Worm (Caenorhabditis elegans): ENCODE data around the gene C53A5.11.

Gene C53A5.11

ce11 chrV:14556187-14556586 is 6.5 kb upstream of the C53A5.11 start, which contains the start of gene srg-47:
TSS of gene srg-47 (minus strand) at chrV:14556287.
- TF ChIP-seq nhr-42 (GFP tag; IDR thresholded peaks at IDR 0.05): no peak
- no peak for TF ChIP-seq nhr-6 (tag; optimal IDR thresholded peaks at IDR 0.05)
- no peak for TF ChIP-seq nhr-41 (GFP tag; IDR thresholded peaks at IDR 0.05)
- no peak for TF ChIP-seq skn-1 (tag; optimal IDR thresholded peaks at IDR 0.05)
- no peak for TF ChIP-seq D1046.2 (GFP tag; IDR thresholded peaks at IDR 0.05)
- TF ChIP-seq saeg-2 (GFP tag; IDR thresholded peaks at IDR 0.05): no peak
- no peak for TF ChIP-seq Y105C5A.15 (GFP tag; IDR thresholded peaks at IDR 0.05)
- no peak for TF ChIP-seq pha-4 (GFP tag; IDR thresholded peaks at IDR 0.05)
- TF ChIP-seq pha-4 (tag; optimal IDR thresholded peaks at IDR 0.05): no peak

DNA sequence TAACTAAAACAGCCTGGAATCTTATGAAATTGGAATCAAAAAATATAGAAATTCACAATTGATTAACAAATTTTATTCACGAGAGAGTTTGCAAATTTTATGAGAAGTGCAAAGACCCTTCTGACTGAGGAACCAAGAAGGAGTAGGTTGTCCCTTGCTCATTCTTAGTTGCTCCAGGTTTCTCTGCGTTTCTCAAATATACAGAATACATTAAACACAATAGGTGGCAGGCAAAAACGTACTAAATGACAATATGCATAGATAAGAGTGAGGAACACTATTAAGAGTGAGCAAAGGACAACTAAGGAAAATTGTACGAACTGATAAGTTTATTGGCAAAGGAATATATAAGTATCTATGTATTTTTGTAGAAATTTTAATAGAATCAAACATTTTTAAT is 3.9 kb upstream of the C53A5.11 start, which contains the start of gene C53A5.9:
Gene C53A5.9, minus strand, starts transcription at position 101 of the 400 bp plus-strand sequence.
- TF ChIP-seq lin-39 (tag; optimal IDR thresholded peaks at IDR 0.05) (no peak), F26F4.8 (GFP tag; conservative IDR thresholded peaks at IDR 0.05) (no peak), mdl-1 (tag; optimal IDR thresholded peaks at IDR 0.05) (no peak), daf-12 (tag; optimal IDR thresholded peaks at IDR 0.05) (no peak), jun-1 (tag; optimal IDR thresholded peaks at IDR 0.05) (no peak), nhr-76 (tag; optimal IDR thresholded peaks at IDR 0.05) (no peak), F37D6.2 (tag; optimal IDR thresholded peaks at IDR 0.05) (no peak)

DNA sequence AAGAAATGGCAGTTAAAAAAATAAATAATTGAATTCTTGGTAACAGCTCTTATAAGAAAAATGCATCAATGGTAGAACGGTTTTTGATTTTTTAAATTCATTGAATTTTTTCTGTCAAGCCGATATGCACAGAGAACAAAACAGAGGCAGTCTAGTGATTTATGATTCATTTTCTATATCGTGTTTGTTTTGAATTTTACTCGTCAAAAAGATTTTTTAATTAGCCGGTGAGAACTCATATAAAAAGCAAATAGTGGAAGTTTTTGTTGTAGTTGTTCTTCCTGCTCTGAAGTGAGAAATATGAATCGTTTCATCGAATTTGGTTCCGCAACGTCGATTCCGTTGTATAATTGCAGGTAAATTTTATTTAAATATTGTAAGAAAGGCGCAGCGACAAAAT is 3.4 kb upstream of the C53A5.11 start, which contains the start of gene srt-32:
Gene srt-32, plus strand, starts transcription at position 301 of the 400 bp plus-strand sequence.
- no peak for TF ChIP-seq nhr-41 (GFP tag; IDR thresholded peaks at IDR 0.05)
- TF ChIP-seq ceh-28 (tag; optimal IDR thresholded peaks at IDR 0.05): no peak
- TF ChIP-seq F37D6.2 (tag; optimal IDR thresholded peaks at IDR 0.05): no peak
- no peak for TF ChIP-seq dmd-8 (GFP tag; IDR thresholded peaks at IDR 0.05)
- no peak for TF ChIP-seq ceh-44 (GFP tag; IDR thresholded peaks at IDR 0.05)
- TF ChIP-seq hmg-1.1 (GFP tag; IDR thresholded peaks at IDR 0.05): no peak
- no peak for TF ChIP-seq zfp-2 (tag; optimal IDR thresholded peaks at IDR 0.05)
- TF ChIP-seq spr-1 (tag; optimal IDR thresholded peaks at IDR 0.05): no peak
- TF ChIP-seq tra-1 (GFP tag; IDR thresholded peaks at IDR 0.05): no peak
- TF ChIP-seq nhr-76 (tag; optimal IDR thresholded peaks at IDR 0.05): no peak
- no peak for TF ChIP-seq nhr-10 (tag; optimal IDR thresholded peaks at IDR 0.05)
- TF ChIP-seq tag-97 (GFP tag; IDR thresholded peaks at IDR 0.05): no peak
- no peak for TF ChIP-seq madf-5 (GFP tag; IDR thresholded peaks at IDR 0.05)

DNA sequence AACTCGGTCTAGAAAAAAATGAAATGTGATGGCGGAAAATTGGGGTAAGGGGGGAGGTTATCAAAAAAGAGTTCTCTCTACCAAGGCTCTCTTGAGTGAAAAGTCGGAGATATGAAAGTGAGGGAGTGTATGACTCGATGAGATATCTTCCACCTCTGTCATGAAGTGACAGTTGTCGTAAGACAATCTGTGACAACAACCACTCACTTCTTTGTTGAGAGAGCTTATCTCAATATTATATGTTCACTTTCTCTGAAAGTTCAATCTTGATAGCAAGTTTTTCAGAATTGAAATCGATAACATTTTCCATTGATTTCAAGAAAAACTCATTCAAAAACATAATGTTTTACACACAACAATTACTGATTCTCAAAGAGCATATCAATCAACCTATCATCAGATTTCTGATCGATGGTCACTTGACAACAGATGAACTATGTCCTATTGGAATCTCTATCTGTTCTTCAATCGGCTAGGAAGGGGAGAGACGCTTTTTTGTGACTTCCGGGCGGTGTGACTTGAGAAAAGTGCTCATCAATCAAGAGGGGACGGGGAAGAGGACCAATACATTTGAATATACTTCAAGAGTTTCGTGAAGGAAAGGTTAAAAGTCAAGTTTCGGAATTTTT is 14.2 kb downstream of the C53A5.11 start:
- TF ChIP-seq daf-16 (GFP tag; optimal IDR thresholded peaks at IDR 0.05) (peak in 1 of 2 experiments; percentile 39), daf-16 (tag; optimal IDR thresholded peaks at IDR 0.05) (no peak), ztf-7 (tag; optimal IDR thresholded peaks at IDR 0.05) (no peak), ceh-20 (GFP tag; IDR thresholded peaks at IDR 0.05) (peak; percentile 19; the same call in 1 of the 2 replicates)

DNA sequence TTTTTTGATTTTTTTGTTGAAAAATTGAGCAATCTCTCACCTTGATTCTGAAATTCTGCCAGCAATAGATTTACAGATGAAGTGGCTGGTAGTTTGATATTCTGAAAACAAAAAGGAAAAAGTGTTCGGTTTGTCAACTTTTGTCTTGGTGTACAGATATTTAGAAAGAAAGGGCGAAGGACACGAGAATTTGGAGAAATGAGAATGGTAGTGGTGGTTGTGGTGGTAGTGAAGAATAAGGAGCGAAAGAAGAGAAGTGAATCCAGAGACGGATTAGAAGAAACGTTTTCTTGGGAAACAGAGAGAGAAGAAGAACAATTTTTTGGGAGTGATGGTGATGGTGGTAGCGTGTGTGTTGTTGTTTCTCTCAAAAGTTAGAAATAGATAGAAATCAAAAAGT is 16.9 kb downstream of the C53A5.11 start, which contains the start of gene gar-3:
Gene gar-3, minus strand, starts transcription at position 101 of the 400 bp plus-strand sequence.
- TF ChIP-seq spr-1 (tag; optimal IDR thresholded peaks at IDR 0.05): no peak
- no peak for TF ChIP-seq F26F4.8 (GFP tag; conservative IDR thresholded peaks at IDR 0.05)
- TF ChIP-seq nhr-42 (GFP tag; IDR thresholded peaks at IDR 0.05): no peak
- TF ChIP-seq lin-15B (tag; optimal IDR thresholded peaks at IDR 0.05): no peak
- no peak for TF ChIP-seq zip-2 (tag; optimal IDR thresholded peaks at IDR 0.05)
- no peak for TF ChIP-seq lim-7 (GFP tag; IDR thresholded peaks at IDR 0.05)
- no peak for TF ChIP-seq dmd-9 (GFP tag; IDR thresholded peaks at IDR 0.05)
